Fruit fly (Drosophila melanogaster): ENCODE data around the gene CG31301.

DNA sequence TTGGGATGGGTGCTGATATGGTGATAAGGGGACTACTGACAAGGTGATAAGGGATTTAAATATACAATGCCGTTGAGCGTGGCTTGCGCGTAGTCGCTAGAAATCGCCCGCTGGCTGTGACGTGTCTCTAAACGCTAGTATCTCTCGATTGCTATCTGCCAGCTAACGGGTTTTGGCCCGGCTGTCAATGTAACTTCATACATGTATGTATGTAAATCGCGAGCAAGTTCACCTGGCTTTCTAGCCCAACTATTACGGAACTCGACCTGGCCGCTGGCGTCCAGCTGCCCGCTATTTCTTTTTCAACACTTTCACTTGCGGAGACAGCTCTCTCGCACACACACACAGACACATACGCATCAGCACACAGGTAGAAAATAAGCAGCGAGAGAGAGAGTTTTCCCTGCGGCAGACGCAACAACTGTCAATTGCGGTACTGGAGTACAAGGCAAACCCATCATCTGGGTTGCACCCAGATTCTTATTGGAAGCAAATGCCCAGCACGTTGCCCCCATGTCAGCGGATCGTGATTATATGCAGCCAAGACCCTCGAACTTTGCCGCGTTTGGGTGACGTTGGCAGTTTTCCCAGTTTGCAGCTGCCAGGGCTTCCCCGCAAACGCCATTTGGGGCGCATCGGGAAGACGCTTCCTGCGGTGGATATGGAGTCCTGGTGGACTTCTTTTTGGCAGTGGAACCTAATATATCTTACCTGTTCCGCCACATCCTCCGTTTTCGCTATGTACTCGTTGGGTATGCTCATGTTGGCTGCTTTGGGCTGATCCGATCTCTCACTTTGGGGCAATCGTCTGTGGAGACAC lies 597 bp upstream of the CG31301 start:
- TF ChIP-seq OdsH (GFP tag; optimal IDR thresholded peaks at IDR 0.05): no peak
- TF ChIP-seq sv (GFP tag; optimal IDR thresholded peaks at IDR 0.05): no peak
- no peak for TF ChIP-seq pan (optimal IDR thresholded peaks at IDR 0.05)
- TF ChIP-seq Myc (optimal IDR thresholded peaks at IDR 0.05): no peak
- no peak for TF ChIP-seq Rel (GFP tag; optimal IDR thresholded peaks at IDR 0.05)
- peak; percentile 67 for TF ChIP-seq Rel (tag; optimal IDR thresholded peaks at IDR 0.05)
- TF ChIP-seq dmrt93B (GFP tag; optimal IDR thresholded peaks at IDR 0.05): no peak
- TF ChIP-seq psq (GFP tag; optimal IDR thresholded peaks at IDR 0.05): no peak
- no peak for TF ChIP-seq usp (GFP tag; optimal IDR thresholded peaks at IDR 0.05)
- no peak for TF ChIP-seq br (GFP tag; optimal IDR thresholded peaks at IDR 0.05)
- no peak for TF ChIP-seq dsf (GFP tag; optimal IDR thresholded peaks at IDR 0.05; ENCODE audit: borderline replicate concordance)
- no peak for TF ChIP-seq lola (GFP tag; optimal IDR thresholded peaks at IDR 0.05)

Measured in whole organism, wandering third instar larva.